Worm (Caenorhabditis elegans): ENCODE measurements around the gene ccdc-55.

- no peak for TF ChIP-seq mab-5 (tag; optimal IDR thresholded peaks at IDR 0.05)
- no peak for TF ChIP-seq dmd-4 (tag; optimal IDR thresholded peaks at IDR 0.05)
- TF ChIP-seq mdl-1 (tag; optimal IDR thresholded peaks at IDR 0.05) = no peak
Observed at ce11 chrIII:4119736-4120135, 48.8 kb downstream of the ccdc-55 start.

All from whole organism, L2 larva.